Worm (Caenorhabditis elegans) whole organism, midembryonic: Measurements from ENCODE around the gene F42D1.4.

Source experiments
- T22C8.4 ChIP-seq: fragments of 200-800 bp; sonication (Bioruptor generic); IDR thresholded peaks from 2 replicates; pipeline ENCODE4 v1.3.6; 2022; ENCODE audit warnings: missing genetic modification characterization, missing compliant biosample characterization
- cog-1 ChIP-seq: sonication (generic microtip); optimal IDR thresholded peaks from 2 replicates; lab custom pipeline; 2016; ENCODE audit warnings: missing genetic modification characterization, missing compliant biosample characterization
- flt-1 ChIP-seq: fragments of 200-800 bp; sonication (Bioruptor generic); IDR thresholded peaks from 2 replicates; pipeline ENCODE4 v1.3.6; 2022; ENCODE audit warnings: missing genetic modification characterization, missing compliant biosample characterization
- med-1 ChIP-seq: sonication (generic microtip); optimal IDR thresholded peaks from 2 replicates; lab custom pipeline; 2017; ENCODE audit warnings: missing genetic modification characterization, mild to moderate bottlenecking, missing compliant biosample characterization, antibody characterized with exemption, missing genetic modification reagents; ENCODE audit not compliant: insufficient read depth
- ztf-29 ChIP-seq: fragments of 200-800 bp; sonication (Bioruptor generic); IDR thresholded peaks from 2 replicates; pipeline ENCODE4 v1.3.6; 2022; ENCODE audit warnings: missing genetic modification reagents, missing genetic modification characterization, missing compliant biosample characterization

DNA sequence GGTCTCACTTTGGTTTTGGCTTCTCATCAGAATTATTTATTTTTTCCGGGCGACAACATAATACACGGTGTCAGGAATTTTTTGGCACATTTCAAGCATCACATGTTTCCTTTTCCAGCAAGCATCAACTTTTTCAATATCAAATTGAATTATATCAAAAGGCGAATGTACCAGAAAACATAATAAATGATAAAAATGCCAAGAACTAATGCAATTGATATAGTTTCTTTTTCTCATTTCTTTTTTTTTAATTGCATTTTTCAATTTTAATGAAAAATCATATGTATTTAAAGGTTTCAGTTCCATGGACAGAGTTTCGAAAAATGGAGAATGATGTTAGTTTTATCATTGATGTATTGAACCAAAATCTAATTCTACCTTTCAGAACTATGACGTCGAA, 24.5 kb downstream of the F42D1.4 start, which contains the start of gene dpf-2:
- TF ChIP-seq flt-1 (GFP tag; lab: Robert Waterston, UW) (no peak), ztf-29 (GFP tag; lab: Robert Waterston, UW) (no peak), med-1 (GFP tag; lab: Kevin White, UChicago) (no peak), cog-1 (tag; lab: Kevin White, UChicago) (no peak), T22C8.4 (GFP tag; lab: Robert Waterston, UW) (no peak)
